Fruit fly (Drosophila melanogaster) whole organism, prepupa: Measurements from ENCODE around the gene Pcyt2.

ENCODE experiments used
- Blimp-1 ChIP-seq: fragments of 200-800 bp; sonication (Bioruptor generic); optimal IDR thresholded peaks from 3 replicates; lab custom pipeline; 2017; ENCODE audit warnings: missing biosample characterization, missing genetic modification characterization, mild to moderate bottlenecking, moderate library complexity, missing genetic modification reagents
- CG10669 ChIP-seq: fragments of 200-800 bp; sonication (Bioruptor generic); optimal IDR thresholded peaks from 3 replicates; lab custom pipeline; 2018; ENCODE audit warnings: missing biosample characterization, mild to moderate bottlenecking, missing genetic modification characterization, moderate library complexity
- CG11294 ChIP-seq: fragments of 200-800 bp; sonication (Bioruptor generic); IDR thresholded peaks from 2 replicates; pipeline ENCODE4 v1.3.6; 2022; ENCODE audit warnings: missing biosample characterization, missing genetic modification characterization
- CG11762 ChIP-seq: fragments of 200-800 bp; sonication (Bioruptor generic); optimal IDR thresholded peaks from 3 replicates; lab custom pipeline; 2016; ENCODE audit warnings: missing biosample characterization, missing genetic modification characterization; ENCODE audit not compliant: insufficient read depth
- CG11902 ChIP-seq: fragments of 200-800 bp; sonication (Bioruptor generic); optimal IDR thresholded peaks from 3 replicates; lab custom pipeline; 2016; ENCODE audit warnings: missing biosample characterization, missing genetic modification characterization
- CG15336 ChIP-seq: fragments of 200-800 bp; sonication (Bioruptor generic); IDR thresholded peaks from 2 replicates; pipeline ENCODE4 v1.3.6; 2022; ENCODE audit warnings: missing biosample characterization, missing genetic modification characterization
- CG1621 ChIP-seq: fragments of 200-800 bp; sonication (Bioruptor generic); optimal IDR thresholded peaks from 3 replicates; lab custom pipeline; 2018; ENCODE audit warnings: missing biosample characterization, mild to moderate bottlenecking, missing genetic modification characterization
- CG16779 ChIP-seq: fragments of 200-800 bp; sonication (Bioruptor generic); optimal IDR thresholded peaks from 3 replicates; lab custom pipeline; 2017; ENCODE audit warnings: missing biosample characterization, mild to moderate bottlenecking, missing genetic modification characterization
- CG3032 ChIP-seq: fragments of 200-800 bp; optimal IDR thresholded peaks from 2 replicates; lab custom pipeline; 2019; ENCODE audit warnings: missing biosample characterization, mild to moderate bottlenecking, missing genetic modification characterization, moderate library complexity
- CG32006 ChIP-seq: fragments of 200-800 bp; sonication (Bioruptor generic); optimal IDR thresholded peaks from 3 replicates; lab custom pipeline; 2017; ENCODE audit warnings: missing biosample characterization, mild to moderate bottlenecking, missing genetic modification characterization
- CG34406 ChIP-seq: fragments of 200-800 bp; sonication (Bioruptor generic); optimal IDR thresholded peaks from 3 replicates; lab custom pipeline; 2016; ENCODE audit warnings: missing biosample characterization, missing genetic modification characterization
- CG3919 ChIP-seq: fragments of 200-800 bp; sonication (Bioruptor generic); optimal IDR thresholded peaks from 3 replicates; lab custom pipeline; 2016; ENCODE audit warnings: missing biosample characterization, missing genetic modification characterization
- CG6163 ChIP-seq: fragments of 200-800 bp; sonication (Bioruptor generic); IDR thresholded peaks from 3 replicates; pipeline ENCODE4 v1.3.6; 2022; ENCODE audit warnings: missing biosample characterization, missing genetic modification characterization
- CG6276 ChIP-seq: fragments of 200-800 bp; sonication (Bioruptor generic); optimal IDR thresholded peaks from 2 replicates; lab custom pipeline; 2017; ENCODE audit warnings: missing biosample characterization, mild to moderate bottlenecking, missing genetic modification characterization
- CG6792 ChIP-seq: fragments of 200-800 bp; sonication (Bioruptor generic); optimal IDR thresholded peaks from 3 replicates; lab custom pipeline; 2016; ENCODE audit warnings: missing biosample characterization, missing genetic modification characterization
- CG7368 ChIP-seq: fragments of 200-800 bp; sonication (Bioruptor generic); optimal IDR thresholded peaks from 3 replicates; lab custom pipeline; 2016; ENCODE audit warnings: missing biosample characterization, missing genetic modification characterization
- CG8319 ChIP-seq: fragments of 200-800 bp; sonication (Bioruptor generic); optimal IDR thresholded peaks from 3 replicates; lab custom pipeline; 2016; ENCODE audit warnings: missing biosample characterization, missing genetic modification characterization
- CG8632 ChIP-seq: fragments of 200-800 bp; sonication (Bioruptor generic); optimal IDR thresholded peaks from 3 replicates; lab custom pipeline; 2016; ENCODE audit warnings: missing biosample characterization, missing genetic modification characterization
- CG9139 ChIP-seq: fragments of 200-800 bp; sonication (Bioruptor generic); optimal IDR thresholded peaks from 3 replicates; lab custom pipeline; 2017; ENCODE audit warnings: missing biosample characterization, mild to moderate bottlenecking, missing genetic modification characterization
- Eip75B ChIP-seq: fragments of 200-800 bp; sonication (Bioruptor generic); optimal IDR thresholded peaks from 3 replicates; lab custom pipeline; 2016; ENCODE audit warnings: missing biosample characterization, missing genetic modification characterization
- Eip78C ChIP-seq: fragments of 200-800 bp; sonication (Bioruptor generic); peaks from one replicate; lab custom pipeline; 2016; ENCODE audit warnings: missing biosample characterization, missing genetic modification characterization
- Eip93F ChIP-seq: fragments of 200-800 bp; sonication (Bioruptor generic); optimal IDR thresholded peaks from 2 replicates; lab custom pipeline; 2016; ENCODE audit warnings: missing biosample characterization, mild to moderate bottlenecking, missing genetic modification characterization
- Ets21C ChIP-seq: fragments of 200-800 bp; sonication (Bioruptor generic); optimal IDR thresholded peaks from 3 replicates; lab custom pipeline; 2016; ENCODE audit warnings: missing biosample characterization, missing genetic modification characterization
- Ets96B ChIP-seq: fragments of 200-800 bp; optimal IDR thresholded peaks from 2 replicates; lab custom pipeline; 2019; ENCODE audit warnings: missing biosample characterization, mild to moderate bottlenecking, missing genetic modification characterization, moderate library complexity
- Gug ChIP-seq: fragments of 200-800 bp; sonication (Bioruptor generic); IDR thresholded peaks from 2 replicates; pipeline ENCODE4 v1.3.6; 2022; ENCODE audit warnings: missing biosample characterization, missing genetic modification characterization
- Hr38 ChIP-seq: sonication (Bioruptor generic); optimal IDR thresholded peaks from 2 replicates; lab custom pipeline; 2016; ENCODE audit warnings: missing biosample characterization, missing genetic modification characterization
- Hr39 ChIP-seq: fragments of 200-800 bp; sonication (Bioruptor generic); optimal IDR thresholded peaks from 2 replicates; lab custom pipeline; 2016; ENCODE audit warnings: missing biosample characterization, missing genetic modification characterization
- Hr4 ChIP-seq: fragments of 200-800 bp; sonication (Bioruptor generic); optimal IDR thresholded peaks from 3 replicates; lab custom pipeline; 2016; ENCODE audit warnings: missing biosample characterization, missing genetic modification characterization
- Lpt ChIP-seq: fragments of 200-800 bp; sonication (Bioruptor generic); optimal IDR thresholded peaks from 3 replicates; lab custom pipeline; 2016; ENCODE audit warnings: missing biosample characterization, missing genetic modification characterization
- Met ChIP-seq: fragments of 200-800 bp; sonication (Bioruptor generic); optimal IDR thresholded peaks from 3 replicates; lab custom pipeline; 2016; ENCODE audit warnings: missing biosample characterization, missing genetic modification characterization
- Smox ChIP-seq: fragments of 200-800 bp; sonication (Bioruptor generic); optimal IDR thresholded peaks from 3 replicates; lab custom pipeline; 2016; ENCODE audit warnings: missing biosample characterization, missing genetic modification characterization
- Sox102F ChIP-seq: fragments of 200-800 bp; sonication (Bioruptor generic); optimal IDR thresholded peaks from 2 replicates; lab custom pipeline; 2016; ENCODE audit warnings: missing biosample characterization, mild to moderate bottlenecking, missing genetic modification characterization
- Sox14 ChIP-seq: fragments of 200-800 bp; sonication (Bioruptor generic); optimal IDR thresholded peaks from 3 replicates; lab custom pipeline; 2016; ENCODE audit warnings: missing biosample characterization, missing genetic modification characterization
- Sox15 ChIP-seq: fragments of 200-800 bp; sonication (Bioruptor generic); optimal IDR thresholded peaks from 3 replicates; lab custom pipeline; 2016; ENCODE audit warnings: missing biosample characterization, missing genetic modification characterization
- achi ChIP-seq: fragments of 200-800 bp; sonication (Bioruptor generic); optimal IDR thresholded peaks from 3 replicates; lab custom pipeline; 2016; ENCODE audit warnings: missing biosample characterization, missing genetic modification characterization
- acj6 ChIP-seq: fragments of 200-800 bp; sonication (Bioruptor generic); optimal IDR thresholded peaks from 3 replicates; lab custom pipeline; 2016; ENCODE audit warnings: missing biosample characterization, missing genetic modification characterization
- cyc ChIP-seq: fragments of 200-800 bp; sonication (Bioruptor generic); optimal IDR thresholded peaks from 3 replicates; lab custom pipeline; 2016; ENCODE audit warnings: missing biosample characterization, missing genetic modification characterization
- dac ChIP-seq: fragments of 200-800 bp; sonication (Bioruptor generic); optimal IDR thresholded peaks from 2 replicates; lab custom pipeline; 2017; ENCODE audit warnings: missing biosample characterization, mild to moderate bottlenecking, missing genetic modification characterization
- eg ChIP-seq: fragments of 200-800 bp; sonication (Bioruptor generic); IDR thresholded peaks from 3 replicates; pipeline ENCODE4 v1.3.6; 2022; ENCODE audit warnings: missing biosample characterization, missing genetic modification characterization
- esn ChIP-seq: fragments of 200-800 bp; sonication (Bioruptor generic); optimal IDR thresholded peaks from 2 replicates; lab custom pipeline; 2016; ENCODE audit warnings: missing biosample characterization, mild to moderate bottlenecking, missing genetic modification characterization, moderate library complexity
- fd59A ChIP-seq: fragments of 200-800 bp; sonication (Bioruptor generic); optimal IDR thresholded peaks from 2 replicates; lab custom pipeline; 2017; ENCODE audit warnings: missing biosample characterization, mild to moderate bottlenecking, missing genetic modification characterization, missing genetic modification reagents
- fd85E ChIP-seq: fragments of 200-800 bp; sonication (Bioruptor generic); optimal IDR thresholded peaks from 3 replicates; lab custom pipeline; 2016; ENCODE audit warnings: missing biosample characterization, missing genetic modification characterization
- fkh ChIP-seq: fragments of 200-800 bp; sonication (Bioruptor generic); optimal IDR thresholded peaks from 3 replicates; lab custom pipeline; 2017; ENCODE audit warnings: missing biosample characterization, mild to moderate bottlenecking, missing genetic modification characterization, moderate library complexity
- lz ChIP-seq: fragments of 200-800 bp; sonication (Bioruptor generic); optimal IDR thresholded peaks from 3 replicates; lab custom pipeline; 2016; ENCODE audit warnings: missing biosample characterization, missing genetic modification characterization
- net ChIP-seq: fragments of 200-800 bp; sonication (Bioruptor generic); optimal IDR thresholded peaks from 3 replicates; lab custom pipeline; 2016; ENCODE audit warnings: missing biosample characterization, missing genetic modification characterization
- pdm3 ChIP-seq: fragments of 200-800 bp; sonication (Bioruptor generic); optimal IDR thresholded peaks from 3 replicates; lab custom pipeline; 2016; ENCODE audit warnings: missing biosample characterization, missing genetic modification characterization
- salr ChIP-seq, 2 experiments: fragments of 200-800 bp; sonication (Bioruptor generic); optimal IDR thresholded peaks; 3 replicates each; lab custom pipeline; 2016 to 2018; ENCODE audit warnings: missing biosample characterization in 2 of 2, missing genetic modification characterization in 2 of 2, mild to moderate bottlenecking in 1 of 2
- spab ChIP-seq: fragments of 200-800 bp; sonication (Bioruptor generic); optimal IDR thresholded peaks from 2 replicates; lab custom pipeline; 2017; ENCODE audit warnings: missing biosample characterization, mild to moderate bottlenecking, missing genetic modification characterization, missing genetic modification reagents
- svp ChIP-seq: fragments of 200-800 bp; sonication (Bioruptor generic); peaks from one replicate; lab custom pipeline; 2016; ENCODE audit warnings: missing biosample characterization, missing genetic modification characterization
- topi ChIP-seq: fragments of 200-800 bp; sonication (Bioruptor generic); optimal IDR thresholded peaks from 3 replicates; lab custom pipeline; 2016; ENCODE audit warnings: missing biosample characterization, missing genetic modification characterization

The Pcyt2 gene

DNA sequence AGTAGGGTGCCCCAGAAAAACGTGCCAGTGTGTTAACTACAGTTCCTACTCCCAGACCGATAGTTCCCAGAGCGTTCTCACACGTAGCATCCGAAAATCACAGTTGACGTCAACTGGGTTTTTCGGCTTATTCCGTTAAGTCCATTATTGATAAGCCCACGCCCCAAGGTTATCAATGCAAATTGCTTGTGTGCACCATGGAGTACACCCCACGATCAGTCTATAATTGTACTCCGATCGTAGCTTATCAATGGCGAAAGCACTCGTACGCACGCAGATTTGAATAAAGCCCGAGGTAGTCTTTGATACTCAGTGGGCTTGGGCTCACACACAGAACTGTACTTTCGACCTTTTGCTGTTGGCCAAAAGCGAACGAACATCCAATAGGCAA is 6.2 kb upstream of the Pcyt2 start:
- TF ChIP-seq Hr4 (GFP tag; lab: Kevin White, UChicago) (no peak), CG32006 (GFP tag; lab: Kevin White, UChicago) (no peak), CG6163 (no peak), svp (GFP tag; lab: Kevin White, UChicago) (peak; percentile 94), CG11762 (no peak)
- TF ChIP-seq, all 60 proteins: peak for 1

DNA sequence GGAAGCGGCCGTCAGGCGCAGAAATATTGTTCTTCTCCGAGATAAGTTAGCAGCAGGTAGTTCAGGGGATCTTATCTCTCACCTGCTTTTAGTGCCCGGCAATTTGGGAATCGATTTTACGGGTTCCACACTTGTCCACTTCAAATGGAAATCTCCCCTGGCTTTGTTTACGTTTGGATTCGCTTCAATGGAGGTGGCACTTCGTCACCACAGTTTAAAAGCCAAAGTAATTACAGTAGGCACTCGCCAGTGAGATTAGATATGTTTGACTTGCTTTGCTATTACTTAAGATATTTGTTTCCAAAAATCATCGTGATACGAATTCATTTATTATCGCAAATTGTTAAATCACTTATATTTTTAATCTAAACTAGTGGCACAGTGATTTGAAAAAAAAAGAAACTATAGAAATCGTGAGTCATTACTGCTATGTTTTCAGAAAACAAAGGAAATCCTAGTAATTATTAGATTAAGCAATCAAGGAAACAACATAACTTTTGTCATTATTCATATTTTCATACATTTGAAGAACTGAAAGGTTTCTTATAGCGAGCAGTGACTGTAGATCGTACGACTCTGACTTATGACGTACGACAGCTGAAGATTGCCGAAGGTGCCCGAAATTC is 4.8 kb upstream of the Pcyt2 start:
- TF ChIP-seq Eip93F (GFP tag; lab: Kevin White, UChicago) (peak; percentile 29), CG7368 (GFP tag; lab: Kevin White, UChicago) (no peak), CG11762 (no peak), fd59A (GFP tag; lab: Kevin White, UChicago) (no peak), CG11902 (no peak), CG1621 (tag; lab: Kevin White, UChicago) (no peak), dac (GFP tag; lab: Kevin White, UChicago) (no peak), Eip78C (GFP tag; lab: Kevin White, UChicago) (peak; percentile 80), Lpt (GFP tag; lab: Kevin White, UChicago) (no peak), lz (peak; percentile 82), CG34406 (peak; percentile 43), achi (GFP tag; lab: Kevin White, UChicago) (no peak), Ets21C (GFP tag; lab: Kevin White, UChicago) (peak; percentile 72), Smox (GFP tag; lab: Kevin White, UChicago) (peak; percentile 72), CG10669 (GFP tag; lab: Kevin White, UChicago) (no peak), topi (GFP tag; lab: Kevin White, UChicago) (peak; percentile 76), eg (GFP tag; lab: Robert Waterston, UW) (no peak), acj6 (GFP tag; lab: Kevin White, UChicago) (peak; percentile 65), CG3919 (GFP tag; lab: Kevin White, UChicago) (no peak), Eip75B (GFP tag; lab: Kevin White, UChicago) (peak; percentile 43), Blimp-1 (GFP tag; lab: Kevin White, UChicago) (peak; percentile 52), fd85E (GFP tag; lab: Kevin White, UChicago) (no peak), Hr38 (no peak), Hr39 (GFP tag; lab: Kevin White, UChicago) (peak; percentile 81), Ets96B (tag; lab: Kevin White, UChicago) (no peak), CG9139 (GFP tag; lab: Kevin White, UChicago) (no peak), CG6792 (GFP tag; lab: Kevin White, UChicago) (peak; percentile 56), CG8319 (no peak), CG8632 (GFP tag; lab: Kevin White, UChicago) (peak; percentile 32), spab (GFP tag; lab: Kevin White, UChicago) (no peak), CG16779 (tag; lab: Kevin White, UChicago) (no peak), CG6276 (GFP tag; lab: Kevin White, UChicago) (no peak), net (GFP tag; lab: Kevin White, UChicago) (no peak), CG6163 (0 out of 3 replicates have a peak, but pooled peaks have one; percentile 15), salr (GFP tag; optimal IDR thresholded peaks at IDR 0.05; lab: Kevin White, UChicago) (no peak), CG3032 (tag; lab: Kevin White, UChicago) (no peak), Hr4 (GFP tag; lab: Kevin White, UChicago) (peak; percentile 48), CG11294 (GFP tag; lab: Robert Waterston, UW) (no peak), Sox102F (peak; percentile 64), Sox14 (GFP tag; lab: Kevin White, UChicago) (peak; percentile 50), cyc (peak; percentile 67), fkh (GFP tag; lab: Kevin White, UChicago) (peak; percentile 52), Met (GFP tag; lab: Kevin White, UChicago) (peak; percentile 79), pdm3 (no peak), CG32006 (GFP tag; lab: Kevin White, UChicago) (peak; percentile 41), Sox15 (GFP tag; lab: Kevin White, UChicago) (peak; percentile 37), Gug (GFP tag; lab: Robert Waterston, UW) (no peak), CG15336 (no peak), esn (GFP tag; lab: Kevin White, UChicago) (peak; percentile 86)
